Worm (Caenorhabditis elegans) whole organism, early embryonic: ENCODE data around the gene H41C03.1.

ENCODE experiments used
- B0310.2 ChIP-seq: sonication (generic microtip); optimal IDR thresholded peaks from 2 replicates; lab custom pipeline; 2016; ENCODE audit warnings: mild to moderate bottlenecking, missing genetic modification characterization, missing compliant biosample characterization
- F13C5.2 ChIP-seq: sonication (generic microtip); optimal IDR thresholded peaks from 2 replicates; lab custom pipeline; 2017; ENCODE audit warnings: mild to moderate bottlenecking, missing genetic modification characterization, inconsistent platforms, missing compliant biosample characterization
- aly-1 ChIP-seq: sonication (generic microtip); optimal IDR thresholded peaks from 2 replicates; lab custom pipeline; 2016; ENCODE audit warnings: missing genetic modification characterization, missing compliant biosample characterization
- ama-1 ChIP-seq: fragments of 150-350 bp; optimal IDR thresholded peaks from 2 replicates; lab custom pipeline; 2014
- ceh-13 ChIP-seq: fragments of 200-800 bp; sonication (Bioruptor generic); optimal IDR thresholded peaks from 2 replicates; lab custom pipeline; 2018; ENCODE audit warnings: mild to moderate bottlenecking, missing genetic modification characterization, missing compliant biosample characterization
- ceh-36 ChIP-seq: sonication (generic microtip); optimal IDR thresholded peaks from 2 replicates; lab custom pipeline; 2016; ENCODE audit warnings: missing genetic modification characterization, inconsistent platforms, missing compliant biosample characterization
- ets-7 ChIP-seq: sonication (generic microtip); optimal IDR thresholded peaks from 2 replicates; lab custom pipeline; 2016; ENCODE audit warnings: missing genotype, missing genetic modification characterization, missing compliant biosample characterization
- flt-1 ChIP-seq: fragments of 200-800 bp; sonication (Bioruptor generic); IDR thresholded peaks from 2 replicates; pipeline ENCODE4 v1.3.6; 2022; ENCODE audit warnings: missing genetic modification characterization, missing compliant biosample characterization
- hmbx-1 ChIP-seq: sonication (generic microtip); optimal IDR thresholded peaks from 2 replicates; lab custom pipeline; 2016; ENCODE audit warnings: mild to moderate bottlenecking, missing genetic modification characterization, missing compliant biosample characterization
- hmg-4 ChIP-seq: fragments of 200-800 bp; sonication (Bioruptor generic); optimal IDR thresholded peaks from 2 replicates; lab custom pipeline; 2018; ENCODE audit warnings: mild to moderate bottlenecking, missing genetic modification characterization, missing compliant biosample characterization
- hnd-1 ChIP-seq: sonication (generic microtip); optimal IDR thresholded peaks from 2 replicates; lab custom pipeline; 2016; ENCODE audit warnings: missing genetic modification characterization, missing compliant biosample characterization
- pes-1 ChIP-seq: fragments of 200-800 bp; sonication (Bioruptor generic); IDR thresholded peaks from 2 replicates; pipeline ENCODE4 v1.3.6; 2022; ENCODE audit warnings: missing genetic modification reagents, missing genetic modification characterization, missing compliant biosample characterization
- scrt-1 ChIP-seq: fragments of 200-800 bp; sonication (Bioruptor generic); IDR thresholded peaks from 2 replicates; pipeline ENCODE4 v1.3.6; 2022; ENCODE audit warnings: missing genetic modification characterization, missing compliant biosample characterization
- sea-1 ChIP-seq: fragments of 200-800 bp; sonication (Bioruptor generic); conservative IDR thresholded peaks from 2 replicates; pipeline ENCODE4 v1.3.6; 2022; ENCODE audit warnings: missing genetic modification characterization, missing compliant biosample characterization
- tbx-11 ChIP-seq: fragments of 200-800 bp; sonication (Bioruptor generic); IDR thresholded peaks from 2 replicates; pipeline ENCODE4 v1.3.6; 2022; ENCODE audit warnings: missing genetic modification characterization, missing compliant biosample characterization
- tbx-37 ChIP-seq: fragments of 200-800 bp; sonication (Bioruptor generic); conservative IDR thresholded peaks from 2 replicates; pipeline ENCODE4 v1.3.6; 2022; ENCODE audit warnings: missing genetic modification reagents, missing genetic modification characterization, missing compliant biosample characterization
- tra-4 ChIP-seq: sonication (generic microtip); optimal IDR thresholded peaks from 2 replicates; lab custom pipeline; 2017; ENCODE audit warnings: missing genetic modification characterization, missing compliant biosample characterization

The H41C03.1 gene

ce11 chrII:5845441-5845840, 8.8 kb upstream of the H41C03.1 start, which contains the start of the genes ZK1248.17 and H41C03.3:
Gene ZK1248.17 (minus strand): TSS chrII:5845541.
Gene H41C03.3 (plus strand): TSS chrII:5845777.
- no peak for TF ChIP-seq sea-1 (GFP tag; lab: Robert Waterston, UW)
- TF ChIP-seq pes-1 (GFP tag; lab: Robert Waterston, UW): no peak
- TF ChIP-seq tbx-11 (GFP tag; lab: Robert Waterston, UW): no peak
- no peak for TF ChIP-seq hmbx-1 (tag; lab: Kevin White, UChicago)
- TF ChIP-seq tbx-37 (GFP tag; lab: Robert Waterston, UW): no peak
- TF ChIP-seq ceh-13: no peak
- no peak for TF ChIP-seq ceh-36 (tag; lab: Kevin White, UChicago)

ce11 chrII:5846181-5846580, 8.0 kb upstream of the H41C03.1 start:
- TF ChIP-seq scrt-1 (no peak), hmg-4 (GFP tag; lab: Kevin White, UChicago) (no peak), flt-1 (GFP tag; lab: Robert Waterston, UW) (no peak)

ce11 chrII:5852007-5852406, 2.2 kb upstream of the H41C03.1 start, which contains the start of gene H41C03.2:
Gene H41C03.2 (minus strand): TSS chrII:5852107.
- TF ChIP-seq ceh-36 (tag; lab: Kevin White, UChicago) (no peak), tra-4 (tag; lab: Kevin White, UChicago) (no peak), pes-1 (GFP tag; lab: Robert Waterston, UW) (no peak)

- no peak for TF ChIP-seq aly-1
- TF ChIP-seq flt-1 (GFP tag; lab: Robert Waterston, UW): no peak
- TF ChIP-seq ama-1: no peak
- no peak for TF ChIP-seq hmg-4 (GFP tag; lab: Kevin White, UChicago)
- TF ChIP-seq sea-1 (GFP tag; lab: Robert Waterston, UW): no peak
- no peak for TF ChIP-seq scrt-1
- no peak for TF ChIP-seq tra-4 (tag; lab: Kevin White, UChicago)
- no peak for TF ChIP-seq ets-7 (tag; lab: Kevin White, UChicago)
- no peak for TF ChIP-seq ceh-13
- TF ChIP-seq hnd-1 (tag; lab: Kevin White, UChicago): no peak
- TF ChIP-seq F13C5.2: no peak
- TF ChIP-seq pes-1 (GFP tag; lab: Robert Waterston, UW): no peak
- TF ChIP-seq tbx-11 (GFP tag; lab: Robert Waterston, UW): no peak
- no peak for TF ChIP-seq tbx-37 (GFP tag; lab: Robert Waterston, UW)
- no peak for TF ChIP-seq ceh-36 (tag; lab: Kevin White, UChicago)
- no peak for TF ChIP-seq hmbx-1 (tag; lab: Kevin White, UChicago)
- TF ChIP-seq B0310.2 (tag; lab: Kevin White, UChicago): no peak
Observed at ce11 chrII:5853261-5853660, 961 bp upstream of the H41C03.1 start.

ce11 chrII:5858322-5858721, 4.1 kb downstream of the H41C03.1 start, which contains the start of gene F55C12.4:
Gene F55C12.4 (minus strand): TSS chrII:5858422.
- TF ChIP-seq tbx-11 (GFP tag; lab: Robert Waterston, UW): no peak
- no peak for TF ChIP-seq hmg-4 (GFP tag; lab: Kevin White, UChicago)
- no peak for TF ChIP-seq pes-1 (GFP tag; lab: Robert Waterston, UW)
- no peak for TF ChIP-seq tra-4 (tag; lab: Kevin White, UChicago)
- TF ChIP-seq ets-7 (tag; lab: Kevin White, UChicago): no peak
- TF ChIP-seq ceh-36 (tag; lab: Kevin White, UChicago): no peak
- no peak for TF ChIP-seq ama-1
- TF ChIP-seq sea-1 (GFP tag; lab: Robert Waterston, UW): no peak

ce11 chrII:5860621-5861020, 6.4 kb downstream of the H41C03.1 start:
- TF ChIP-seq hnd-1 (tag; lab: Kevin White, UChicago) (no peak), ama-1 (no peak), hmg-4 (GFP tag; lab: Kevin White, UChicago) (no peak), ets-7 (tag; lab: Kevin White, UChicago) (no peak), scrt-1 (no peak), tra-4 (tag; lab: Kevin White, UChicago) (no peak), ceh-36 (tag; lab: Kevin White, UChicago) (no peak), flt-1 (GFP tag; lab: Robert Waterston, UW) (no peak), sea-1 (GFP tag; lab: Robert Waterston, UW) (no peak), pes-1 (GFP tag; lab: Robert Waterston, UW) (no peak), F13C5.2 (no peak)

ce11 chrII:5863893-5864292, 9.7 kb downstream of the H41C03.1 start, which contains the start of gene tag-234:
Gene tag-234 (plus strand): TSS chrII:5864193.
- TF ChIP-seq sea-1 (GFP tag; lab: Robert Waterston, UW): no peak
- no peak for TF ChIP-seq F13C5.2
- TF ChIP-seq B0310.2 (tag; lab: Kevin White, UChicago): no peak
- TF ChIP-seq scrt-1: no peak
- TF ChIP-seq ceh-13: no peak
- TF ChIP-seq flt-1 (GFP tag; lab: Robert Waterston, UW): no peak
- TF ChIP-seq pes-1 (GFP tag; lab: Robert Waterston, UW): no peak
- no peak for TF ChIP-seq aly-1
- TF ChIP-seq ama-1: no peak
- TF ChIP-seq ets-7 (tag; lab: Kevin White, UChicago): no peak
- no peak for TF ChIP-seq hmbx-1 (tag; lab: Kevin White, UChicago)

- TF ChIP-seq sea-1 (GFP tag; lab: Robert Waterston, UW): no peak
- TF ChIP-seq flt-1 (GFP tag; lab: Robert Waterston, UW): no peak
- no peak for TF ChIP-seq hmg-4 (GFP tag; lab: Kevin White, UChicago)
- TF ChIP-seq tra-4 (tag; lab: Kevin White, UChicago): no peak
- no peak for TF ChIP-seq aly-1
- no peak for TF ChIP-seq B0310.2 (tag; lab: Kevin White, UChicago)
- no peak for TF ChIP-seq ceh-36 (tag; lab: Kevin White, UChicago)
- TF ChIP-seq scrt-1: no peak
- no peak for TF ChIP-seq ama-1
- no peak for TF ChIP-seq ets-7 (tag; lab: Kevin White, UChicago)
- TF ChIP-seq pes-1 (GFP tag; lab: Robert Waterston, UW): no peak
- TF ChIP-seq hmbx-1 (tag; lab: Kevin White, UChicago): no peak
- no peak for TF ChIP-seq tbx-37 (GFP tag; lab: Robert Waterston, UW)
Observed at ce11 chrII:5865405-5866308, 11.4 kb downstream of the H41C03.1 start, which contains the start of gene F55C12.19. Gene F55C12.19 (plus strand): TSS chrII:5866139.
